Worm (Caenorhabditis elegans) whole organism, young adult: ENCODE data around the gene cht-2.
A peak's percentile ranks its signal among the peaks of the same experiment; 100 is the strongest.

Experiments
- B0261.1 ChIP-seq: sonication (generic microtip); optimal IDR thresholded peaks from 2 replicates; lab custom pipeline; 2016; ENCODE audit warnings: mild to moderate bottlenecking, missing genetic modification characterization, moderate library complexity, missing compliant biosample characterization
- C06A6.2 ChIP-seq: fragments of 200-800 bp; sonication (Bioruptor generic); conservative IDR thresholded peaks from 2 replicates; pipeline ENCODE4 v1.3.6; 2022; ENCODE audit warnings: missing genetic modification characterization, missing compliant biosample characterization
- C17E4.6 ChIP-seq: fragments of 200-800 bp; sonication (Bioruptor generic); IDR thresholded peaks from 2 replicates; pipeline ENCODE4 v1.3.6; 2022; ENCODE audit warnings: missing genetic modification reagents, missing genetic modification characterization, missing compliant biosample characterization
- D2030.7 ChIP-seq: fragments of 200-800 bp; sonication (Bioruptor generic); IDR thresholded peaks from 2 replicates; pipeline ENCODE4 v1.3.6; 2022; ENCODE audit warnings: missing genetic modification reagents, missing genetic modification characterization, missing compliant biosample characterization
- F23B12.7 ChIP-seq: sonication (generic microtip); optimal IDR thresholded peaks from 2 replicates; lab custom pipeline; 2017; ENCODE audit warnings: missing genetic modification characterization, mild to moderate bottlenecking, missing compliant biosample characterization, antibody characterized with exemption, moderate library complexity; ENCODE audit not compliant: insufficient read depth
- F33H1.4 ChIP-seq: fragments of 200-800 bp; sonication (Bioruptor generic); IDR thresholded peaks from 2 replicates; pipeline ENCODE4 v1.3.6; 2022; ENCODE audit warnings: missing genetic modification reagents, missing genetic modification characterization, missing compliant biosample characterization
- F55B11.4 ChIP-seq: sonication (generic microtip); optimal IDR thresholded peaks from 2 replicates; lab custom pipeline; 2016; ENCODE audit warnings: missing compliant biosample characterization, missing genetic modification characterization, borderline replicate concordance; ENCODE audit not compliant: insufficient read depth
- aptf-3 ChIP-seq: fragments of 200-800 bp; sonication (Bioruptor generic); IDR thresholded peaks from 2 replicates; pipeline ENCODE4 v1.3.6; 2022; ENCODE audit warnings: missing genetic modification characterization, missing compliant biosample characterization
- attf-3 ChIP-seq: fragments of 200-800 bp; sonication (Bioruptor generic); conservative IDR thresholded peaks from 2 replicates; pipeline ENCODE4 v1.3.6; 2022; ENCODE audit warnings: missing genetic modification reagents, missing genetic modification characterization, missing compliant biosample characterization
- attf-5 ChIP-seq: fragments of 200-800 bp; sonication (Bioruptor generic); optimal IDR thresholded peaks from 2 replicates; lab custom pipeline; 2018; ENCODE audit warnings: mild to moderate bottlenecking, missing genetic modification characterization, missing compliant biosample characterization
- bed-1 ChIP-seq: fragments of 200-800 bp; sonication (Bioruptor generic); IDR thresholded peaks from 2 replicates; pipeline ENCODE4 v1.3.6; 2022; ENCODE audit warnings: missing genetic modification reagents, missing genetic modification characterization, missing compliant biosample characterization
- ccch-3 ChIP-seq: fragments of 200-800 bp; sonication (Bioruptor generic); optimal IDR thresholded peaks from 2 replicates; lab custom pipeline; 2018; ENCODE audit warnings: mild to moderate bottlenecking, missing genetic modification characterization, missing compliant biosample characterization
- cebp-1 ChIP-seq, 2 experiments: fragments of 200-800 bp in 1 of 2; sonication (Bioruptor generic) in 1 of 2; sonication (generic microtip) in 1 of 2; IDR thresholded peaks in 1 of 2; optimal IDR thresholded peaks in 1 of 2; 2 replicates each; pipeline versions ENCODE4 v1.3.6 to Lab custom; 2017 to 2022; ENCODE audit warnings: missing compliant biosample characterization in 2 of 2, missing genetic modification characterization in 2 of 2, mild to moderate bottlenecking in 1 of 2, missing genetic modification reagents in 1 of 2, moderate library complexity in 1 of 2
- ceh-27 ChIP-seq: fragments of 200-800 bp; sonication (Bioruptor generic); optimal IDR thresholded peaks from 2 replicates; lab custom pipeline; 2018; ENCODE audit warnings: mild to moderate bottlenecking, missing genetic modification characterization, moderate library complexity, missing compliant biosample characterization
- ceh-40 ChIP-seq: fragments of 200-800 bp; sonication (Bioruptor generic); IDR thresholded peaks from 2 replicates; pipeline ENCODE4 v1.3.6; 2022; ENCODE audit warnings: missing genetic modification characterization, missing compliant biosample characterization
- ceh-79 ChIP-seq: sonication (generic microtip); optimal IDR thresholded peaks from 2 replicates; lab custom pipeline; 2017; ENCODE audit warnings: mild to moderate bottlenecking, missing genetic modification characterization, missing compliant biosample characterization
- chd-7 ChIP-seq: sonication (generic microtip); optimal IDR thresholded peaks from 2 replicates; lab custom pipeline; 2016; ENCODE audit warnings: mild to moderate bottlenecking, missing genetic modification characterization, moderate library complexity, missing compliant biosample characterization
- dox-1 ChIP-seq: fragments of 200-800 bp; sonication (Bioruptor generic); IDR thresholded peaks from 2 replicates; pipeline ENCODE4 v1.3.6; 2022; ENCODE audit warnings: missing genetic modification reagents, missing genetic modification characterization, missing compliant biosample characterization
- egl-44 ChIP-seq: fragments of 200-800 bp; sonication (Bioruptor generic); IDR thresholded peaks from 2 replicates; pipeline ENCODE4 v1.3.6; 2022; ENCODE audit warnings: missing genetic modification reagents, missing genetic modification characterization, missing compliant biosample characterization
- ets-4 ChIP-seq: fragments of 200-800 bp; sonication (Bioruptor generic); optimal IDR thresholded peaks from 2 replicates; lab custom pipeline; 2018; ENCODE audit warnings: mild to moderate bottlenecking, missing genetic modification characterization, missing compliant biosample characterization
- hmg-1.2 ChIP-seq: fragments of 200-800 bp; sonication (Bioruptor generic); IDR thresholded peaks from 2 replicates; pipeline ENCODE4 v1.3.6; 2022; ENCODE audit warnings: missing genetic modification reagents, missing genetic modification characterization, missing compliant biosample characterization
- hsf-1 ChIP-seq: fragments of 200-800 bp; sonication (Bioruptor generic); IDR thresholded peaks from 2 replicates; pipeline ENCODE4 v1.3.6; 2022; ENCODE audit warnings: missing genetic modification reagents, missing genetic modification characterization, missing compliant biosample characterization
- let-607 ChIP-seq, 2 experiments: fragments of 200-800 bp in 1 of 2; sonication (Bioruptor generic) in 1 of 2; sonication (generic microtip) in 1 of 2; optimal IDR thresholded peaks; 2 replicates each; lab custom pipeline; 2016 to 2018; ENCODE audit warnings: mild to moderate bottlenecking in 2 of 2, missing compliant biosample characterization in 2 of 2, missing genetic modification characterization in 2 of 2, moderate library complexity in 2 of 2, missing genotype in 1 of 2
- lin-26 ChIP-seq: fragments of 200-800 bp; sonication (Bioruptor generic); IDR thresholded peaks from 2 replicates; pipeline ENCODE4 v1.3.6; 2022; ENCODE audit warnings: missing genetic modification reagents, missing genetic modification characterization, missing compliant biosample characterization
- lsy-27 ChIP-seq: sonication (generic microtip); optimal IDR thresholded peaks from 2 replicates; lab custom pipeline; 2017; ENCODE audit warnings: missing genetic modification characterization, mild to moderate bottlenecking, missing compliant biosample characterization, antibody characterized with exemption, missing genotype, borderline replicate concordance; ENCODE audit not compliant: insufficient read depth
- madf-10 ChIP-seq: sonication (generic microtip); optimal IDR thresholded peaks from 2 replicates; lab custom pipeline; 2016; ENCODE audit warnings: mild to moderate bottlenecking, missing genetic modification characterization, missing compliant biosample characterization
- madf-3 ChIP-seq: fragments of 200-800 bp; sonication (Bioruptor generic); IDR thresholded peaks from 2 replicates; pipeline ENCODE4 v1.3.6; 2022; ENCODE audit warnings: missing genetic modification reagents, missing genetic modification characterization, missing compliant biosample characterization
- mcd-1 ChIP-seq: fragments of 200-800 bp; sonication (Bioruptor generic); IDR thresholded peaks from 2 replicates; pipeline ENCODE4 v1.3.6; 2022; ENCODE audit warnings: missing genetic modification reagents, missing genetic modification characterization, missing compliant biosample characterization
- nfya-2 ChIP-seq: fragments of 200-800 bp; sonication (Bioruptor generic); IDR thresholded peaks from 2 replicates; pipeline ENCODE4 v1.3.6; 2022; ENCODE audit warnings: missing genetic modification reagents, missing genetic modification characterization, missing compliant biosample characterization
- nhr-80 ChIP-seq: sonication (generic microtip); optimal IDR thresholded peaks from 2 replicates; lab custom pipeline; 2016; ENCODE audit warnings: missing genetic modification characterization, missing compliant biosample characterization
- pbrm-1 ChIP-seq: fragments of 200-800 bp; sonication (Bioruptor generic); IDR thresholded peaks from 2 replicates; pipeline ENCODE4 v1.3.6; 2022; ENCODE audit warnings: missing genetic modification reagents, missing genetic modification characterization, missing compliant biosample characterization
- pha-4 ChIP-seq: fragments of 150-350 bp; sonication (generic microtip); optimal IDR thresholded peaks from 2 replicates; lab custom pipeline; 2014; ENCODE audit warnings: missing biosample characterization, missing genetic modification reagents, missing genetic modification characterization
- repo-1 ChIP-seq: sonication (generic microtip); optimal IDR thresholded peaks from 2 replicates; lab custom pipeline; 2017; ENCODE audit warnings: mild to moderate bottlenecking, missing genetic modification characterization, missing compliant biosample characterization
- sdz-38 ChIP-seq: sonication (generic microtip); optimal IDR thresholded peaks from 2 replicates; lab custom pipeline; 2016; ENCODE audit warnings: missing genotype, missing genetic modification characterization, missing compliant biosample characterization
- snpc-1.1 ChIP-seq: sonication (generic microtip); optimal IDR thresholded peaks from 2 replicates; lab custom pipeline; 2017; ENCODE audit warnings: missing genetic modification characterization, mild to moderate bottlenecking, missing compliant biosample characterization, antibody characterized with exemption, moderate library complexity, missing genotype, missing genetic modification reagents; ENCODE audit not compliant: insufficient read depth
- unc-130 ChIP-seq: sonication (generic microtip); optimal IDR thresholded peaks from 2 replicates; lab custom pipeline; 2016; ENCODE audit warnings: missing genetic modification reagents, missing genetic modification characterization, missing compliant biosample characterization
- unc-62 ChIP-seq: fragments of 150-350 bp; optimal IDR thresholded peaks from 2 replicates; lab custom pipeline; 2014; ENCODE audit warnings: missing biosample characterization, missing genetic modification reagents, missing genetic modification characterization
- zfh-2 ChIP-seq: fragments of 200-800 bp; sonication (Bioruptor generic); conservative IDR thresholded peaks from 2 replicates; pipeline ENCODE4 v1.3.6; 2022; ENCODE audit warnings: missing genetic modification reagents, missing genetic modification characterization, missing compliant biosample characterization
- ztf-6 ChIP-seq: fragments of 200-800 bp; sonication (Bioruptor generic); IDR thresholded peaks from 2 replicates; pipeline ENCODE4 v1.3.6; 2022; ENCODE audit warnings: missing genetic modification reagents, missing genetic modification characterization, missing compliant biosample characterization

The cht-2 gene

ce11 chrII:8566039-8566438, 45.3 kb downstream of the cht-2 start, which contains the start of gene stc-1 (continued):
- TF ChIP-seq snpc-1.1 (tag; lab: Kevin White, UChicago) (no peak), ccch-3 (GFP tag; lab: Kevin White, UChicago) (no peak), let-607 (tag; optimal IDR thresholded peaks at IDR 0.05; lab: Kevin White, UChicago) (peak; percentile 35 to 68), F23B12.7 (tag; lab: Kevin White, UChicago) (peak; percentile 1), bed-1 (no peak), sdz-38 (tag; lab: Kevin White, UChicago) (no peak), ceh-40 (GFP tag; lab: Robert Waterston, UW) (no peak), pha-4 (no peak), egl-44 (GFP tag; lab: Robert Waterston, UW) (no peak)

DNA sequence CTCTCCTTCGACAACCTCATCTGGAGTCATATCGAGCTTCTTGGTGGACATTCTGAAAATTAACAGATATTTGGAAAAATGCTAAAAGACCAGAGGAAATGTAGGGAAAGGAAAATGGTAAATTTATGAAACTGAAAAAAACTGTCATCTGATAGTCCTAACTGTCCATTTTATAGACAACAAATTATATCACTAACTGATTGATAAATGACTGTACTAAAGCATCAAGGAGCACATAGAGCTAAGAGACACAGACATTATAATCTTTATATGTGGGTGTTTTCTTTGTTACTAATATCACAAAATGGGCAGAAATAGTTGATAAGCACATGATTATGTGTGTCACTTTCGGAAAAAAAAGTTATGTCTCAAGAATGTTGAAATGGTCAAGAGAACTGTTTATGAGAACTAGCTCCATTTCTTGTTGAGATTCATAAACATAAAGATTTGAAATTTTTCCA, 46.1 kb downstream of the cht-2 start, which contains the start of gene F54C9.3:
Gene F54C9.3, minus strand, starts transcription at position 51 of the 461 bp plus-strand sequence.
- peak; percentile 12 for TF ChIP-seq madf-10 (tag; lab: Kevin White, UChicago)
- TF ChIP-seq nhr-80 (tag; lab: Kevin White, UChicago) = peak; percentile 93
- TF ChIP-seq let-607 (tag; optimal IDR thresholded peaks at IDR 0.05; lab: Kevin White, UChicago) = peak in 1 of 2 experiments; percentile 74
- TF ChIP-seq mcd-1 (GFP tag; lab: Robert Waterston, UW) = 0 out of 2 replicates have a peak, but pooled peaks have one; percentile 19
- no peak; the same call in 1 of the 2 replicates for TF ChIP-seq cebp-1 (GFP tag; IDR thresholded peaks at IDR 0.05; lab: Robert Waterston, UW)
- TF ChIP-seq cebp-1 (tag; optimal IDR thresholded peaks at IDR 0.05; lab: Kevin White, UChicago) = peak; percentile 47
- peak; percentile 66 for TF ChIP-seq unc-62 (GFP tag; lab: Kevin White, UChicago)
- TF ChIP-seq C06A6.2 (GFP tag; lab: Robert Waterston, UW) = no peak
- peak; percentile 7 for TF ChIP-seq ets-4
- TF ChIP-seq attf-5 (GFP tag; lab: Kevin White, UChicago) = peak; percentile 57
- peak; percentile 44; the same call in 1 of the 2 replicates for TF ChIP-seq hmg-1.2
- no peak for TF ChIP-seq unc-130 (GFP tag; lab: Kevin White, UChicago)
- no peak for TF ChIP-seq zfh-2 (GFP tag; lab: Robert Waterston, UW)
- 0 out of 2 replicates have a peak, but pooled peaks have one; percentile 32 for TF ChIP-seq dox-1 (GFP tag; lab: Robert Waterston, UW)

DNA sequence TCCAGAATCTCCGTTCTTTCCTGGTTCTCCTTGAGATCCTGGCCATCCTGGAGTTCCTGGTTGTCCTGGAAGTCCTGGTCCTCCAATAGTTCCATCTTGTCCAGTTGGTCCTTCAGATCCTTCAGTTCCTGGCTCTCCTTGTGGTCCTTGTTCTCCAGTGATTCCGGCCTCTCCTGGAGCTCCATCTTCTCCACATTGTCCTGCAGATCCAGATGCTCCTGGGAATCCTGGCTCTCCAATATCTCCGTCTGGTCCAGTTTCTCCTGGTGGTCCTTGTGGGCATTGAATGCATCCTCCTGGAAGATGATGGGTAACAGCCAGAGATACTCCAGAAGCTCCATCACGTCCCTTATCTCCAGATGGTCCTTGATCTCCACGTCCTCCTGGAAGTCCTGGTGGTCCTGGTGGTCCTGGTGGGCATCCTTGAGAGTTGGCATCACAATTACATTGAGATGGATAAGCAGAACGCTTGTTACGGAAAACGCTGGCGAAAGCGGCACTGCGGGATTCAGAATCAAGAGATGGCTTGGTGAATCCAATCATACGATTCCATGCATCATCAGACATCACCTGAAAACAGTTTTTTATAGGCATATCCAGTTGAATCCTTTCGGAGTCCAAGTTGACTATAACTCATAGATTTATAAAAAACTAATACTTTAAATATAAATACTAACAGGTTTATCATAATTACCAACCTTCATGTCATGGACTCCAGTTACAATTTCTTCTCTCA, 47.7 kb downstream of the cht-2 start:
- TF ChIP-seq chd-7 (no peak), ceh-79 (tag; lab: Kevin White, UChicago) (peak; percentile 36), lin-26 (no peak), ceh-27 (GFP tag; lab: Kevin White, UChicago) (no peak), F33H1.4 (GFP tag; lab: Robert Waterston, UW) (no peak), F55B11.4 (tag; lab: Kevin White, UChicago) (no peak), dox-1 (GFP tag; lab: Robert Waterston, UW) (0 out of 2 replicates have a peak, but pooled peaks have one; percentile 43), C06A6.2 (GFP tag; lab: Robert Waterston, UW) (no peak), ztf-6 (no peak), lsy-27 (tag; lab: Kevin White, UChicago) (no peak), aptf-3 (GFP tag; lab: Robert Waterston, UW) (no peak), repo-1 (tag; lab: Kevin White, UChicago) (no peak), D2030.7 (GFP tag; lab: Robert Waterston, UW) (no peak), attf-3 (GFP tag; lab: Robert Waterston, UW) (0 out of 2 replicates have a peak, but pooled peaks have one; percentile 13), nfya-2 (no peak), zfh-2 (GFP tag; lab: Robert Waterston, UW) (peak; percentile 56), hsf-1 (GFP tag; lab: Robert Waterston, UW) (no peak), madf-3 (0 out of 2 replicates have a peak, but pooled peaks have one; percentile 41), B0261.1 (no peak), C17E4.6 (GFP tag; lab: Robert Waterston, UW) (no peak), let-607 (tag; optimal IDR thresholded peaks at IDR 0.05; lab: Kevin White, UChicago) (no peak), ets-4 (no peak), pbrm-1 (GFP tag; lab: Robert Waterston, UW) (no peak)
